Worm (Caenorhabditis elegans) whole organism, L1 larva: ENCODE results near the gene flp-19.

Source experiments
- alr-1 ChIP-seq: fragments of 200-800 bp; sonication (Bioruptor generic); optimal IDR thresholded peaks from 2 replicates; lab custom pipeline; 2018; ENCODE audit warnings: borderline replicate concordance, mild to moderate bottlenecking, missing genetic modification characterization, missing compliant biosample characterization
- ceh-63 ChIP-seq: fragments of 200-800 bp; sonication (Bioruptor generic); optimal IDR thresholded peaks from 2 replicates; lab custom pipeline; 2018; ENCODE audit warnings: mild to moderate bottlenecking, missing genetic modification characterization, missing compliant biosample characterization
- dpl-1 ChIP-seq, 3 experiments: fragments of 150-350 bp in 2 of 3; sonication (generic microtip) in 1 of 3; optimal IDR thresholded peaks; 2 replicates each; lab custom pipeline; 2014 to 2017; ENCODE audit warnings: missing biosample characterization in 3 of 3, missing genetic modification characterization in 3 of 3, missing genetic modification reagents in 3 of 3
- egl-27 ChIP-seq, 2 experiments: fragments of 150-350 bp in 1 of 2; sonication (generic microtip); optimal IDR thresholded peaks; 3 replicates each; lab custom pipeline; 2017 to 2018; ENCODE audit warnings: missing biosample characterization in 2 of 2, missing genetic modification characterization in 2 of 2, missing genetic modification reagents in 2 of 2
- lin-13 ChIP-seq: fragments of 150-350 bp; optimal IDR thresholded peaks from 2 replicates; lab custom pipeline; 2014; ENCODE audit warnings: missing biosample characterization, missing genetic modification reagents, missing genetic modification characterization
- lsy-2 ChIP-seq, 2 experiments: fragments of 150-350 bp; optimal IDR thresholded peaks; 2 replicates each; lab custom pipeline; 2014; ENCODE audit warnings: missing biosample characterization in 2 of 2, missing genetic modification characterization in 2 of 2
- mab-9 ChIP-seq: fragments of 200-800 bp; sonication (Bioruptor generic); IDR thresholded peaks from 2 replicates; pipeline ENCODE4 v1.3.6; 2022; ENCODE audit warnings: missing genetic modification reagents, missing genetic modification characterization, missing compliant biosample characterization
- nhr-12 ChIP-seq: sonication (generic microtip); optimal IDR thresholded peaks from 2 replicates; lab custom pipeline; 2017; ENCODE audit warnings: missing biosample characterization, missing genetic modification characterization
- nhr-76 ChIP-seq: sonication (generic microtip); optimal IDR thresholded peaks from 2 replicates; lab custom pipeline; 2017; ENCODE audit warnings: missing biosample characterization, missing genetic modification characterization
- nhr-90 ChIP-seq: sonication (generic microtip); optimal IDR thresholded peaks from 2 replicates; lab custom pipeline; 2016; ENCODE audit warnings: mild to moderate bottlenecking, missing genetic modification characterization, missing compliant biosample characterization; ENCODE audit not compliant: poor library complexity
- unc-62 ChIP-seq: fragments of 150-350 bp; optimal IDR thresholded peaks from 2 replicates; lab custom pipeline; 2014; ENCODE audit warnings: missing biosample characterization, missing genetic modification reagents, missing genetic modification characterization

DNA sequence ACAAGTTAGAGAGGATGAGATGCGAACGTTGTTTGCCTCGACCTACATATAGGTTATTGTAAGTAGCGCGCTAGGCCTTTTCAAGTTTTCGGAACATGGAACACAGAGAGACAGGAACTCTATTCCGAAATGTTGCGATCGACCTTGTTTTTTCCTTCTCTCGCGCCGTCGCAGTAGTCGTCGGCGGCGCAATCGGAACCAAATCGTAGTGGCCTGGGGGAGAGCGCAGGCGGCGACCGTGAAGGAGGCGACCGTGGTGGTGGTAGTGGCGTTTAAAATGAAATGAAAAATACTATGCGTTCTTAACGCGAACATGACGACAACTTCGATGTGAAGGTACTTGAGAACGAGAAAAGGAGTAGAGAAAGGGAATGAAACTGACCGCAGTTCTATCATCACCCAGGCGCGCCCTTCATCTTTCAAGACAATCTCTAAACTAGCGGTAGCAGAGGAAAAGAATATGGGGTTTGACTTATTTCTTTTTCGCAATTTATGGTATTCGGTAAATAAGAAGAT, 43.2 kb downstream of the flp-19 start:
- TF ChIP-seq mab-9 (GFP tag; lab: Robert Waterston, UW) = no peak
- no peak for TF ChIP-seq nhr-12
- no peak for TF ChIP-seq dpl-1 (GFP tag; optimal IDR thresholded peaks at IDR 0.05; lab: Kevin White, UChicago)
- no peak for TF ChIP-seq lin-13 (GFP tag; lab: Kevin White, UChicago)
- TF ChIP-seq egl-27 (tag; optimal IDR thresholded peaks at IDR 0.05; lab: Kevin White, UChicago) = no peak
- TF ChIP-seq alr-1 (tag; lab: Kevin White, UChicago) = no peak
- TF ChIP-seq lsy-2 (tag; optimal IDR thresholded peaks at IDR 0.05; lab: Kevin White, UChicago) = no peak
- no peak for TF ChIP-seq ceh-63
- TF ChIP-seq nhr-90 (tag; lab: Kevin White, UChicago) = no peak
- TF ChIP-seq unc-62 (GFP tag; lab: Kevin White, UChicago) = no peak
- no peak for TF ChIP-seq nhr-76 (tag; lab: Kevin White, UChicago)
